Worm (Caenorhabditis elegans): ENCODE measurements around the gene ari-1.4.

DNA sequence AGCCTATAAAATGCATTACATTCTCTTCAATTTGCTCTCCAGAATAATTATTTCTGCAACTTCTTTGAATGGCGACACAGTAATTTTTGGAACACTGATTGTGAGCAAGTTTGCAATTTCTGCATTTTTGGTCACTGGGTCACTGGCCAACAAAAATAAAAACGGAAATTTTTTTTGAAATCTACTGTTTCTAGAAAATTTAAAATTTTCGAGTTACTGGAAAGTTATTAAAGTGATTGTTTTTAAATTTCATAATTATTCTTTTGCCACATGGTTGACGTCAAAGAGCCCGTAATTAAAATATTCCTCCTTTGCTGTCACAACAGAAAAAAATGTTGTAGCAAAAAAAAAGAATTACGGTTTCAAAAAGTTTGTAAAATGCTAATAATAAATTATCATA is 4.6 kb downstream of the ari-1.4 start:
- TF ChIP-seq zag-1 (tag; optimal IDR thresholded peaks at IDR 0.05) (no peak), fos-1 (tag; optimal IDR thresholded peaks at IDR 0.05) (no peak), ceh-16 (tag; optimal IDR thresholded peaks at IDR 0.05) (no peak), nhr-23 (tag; optimal IDR thresholded peaks at IDR 0.05) (no peak), aly-2 (tag; optimal IDR thresholded peaks at IDR 0.05) (no peak), ceh-82 (tag; optimal IDR thresholded peaks at IDR 0.05) (no peak)
